Fruit fly (Drosophila melanogaster) S2 (cell line): ENCODE measurements around the gene Svil.

Source experiments
- CG8478 ChIP-seq: fragments of >200 bp; optimal IDR thresholded peaks from 2 replicates; lab custom pipeline; 2018
- CTCF ChIP-seq, 2 experiments: fragments of >200 bp; optimal IDR thresholded peaks; 2 replicates each; lab custom pipeline; 2018

DNA sequence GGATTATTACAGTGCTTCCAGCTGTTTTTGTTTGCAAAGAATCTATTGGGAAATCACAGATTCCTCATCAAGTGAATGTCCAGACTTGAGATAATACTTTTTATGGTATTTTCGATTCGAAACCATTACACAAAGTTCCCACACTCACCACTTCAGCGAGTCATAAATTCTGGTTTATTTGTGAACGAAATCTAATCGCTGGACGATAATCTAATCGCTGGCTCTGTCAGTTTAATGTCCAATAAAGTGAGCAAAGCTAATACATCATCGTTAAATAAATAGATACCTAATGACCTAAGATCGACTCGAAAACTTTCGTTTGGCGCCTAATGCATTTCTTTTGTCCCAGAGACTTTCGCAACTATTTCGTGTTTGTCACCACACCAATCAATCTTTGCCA is 64.4 kb downstream of the Svil start:
- TF ChIP-seq CG8478 (no peak), CTCF (optimal IDR thresholded peaks at IDR 0.05; lab: Kevin White, UChicago) (no peak)
